Worm (Caenorhabditis elegans) whole organism, early embryonic: ENCODE data around the gene T21B4.15.
"Not testable (repeated sequence)": the region's sequence is repeated elsewhere in the genome, so short reads cannot be mapped to it uniquely, and the experiment has no call there.

ENCODE experiments used
- B0310.2 ChIP-seq: sonication (generic microtip); optimal IDR thresholded peaks from 2 replicates; lab custom pipeline; 2016; ENCODE audit warnings: mild to moderate bottlenecking, missing genetic modification characterization, missing compliant biosample characterization
- F13C5.2 ChIP-seq: sonication (generic microtip); optimal IDR thresholded peaks from 2 replicates; lab custom pipeline; 2017; ENCODE audit warnings: mild to moderate bottlenecking, missing genetic modification characterization, inconsistent platforms, missing compliant biosample characterization
- aly-1 ChIP-seq: sonication (generic microtip); optimal IDR thresholded peaks from 2 replicates; lab custom pipeline; 2016; ENCODE audit warnings: missing genetic modification characterization, missing compliant biosample characterization
- ama-1 ChIP-seq: fragments of 150-350 bp; optimal IDR thresholded peaks from 2 replicates; lab custom pipeline; 2014
- ceh-13 ChIP-seq: fragments of 200-800 bp; sonication (Bioruptor generic); optimal IDR thresholded peaks from 2 replicates; lab custom pipeline; 2018; ENCODE audit warnings: mild to moderate bottlenecking, missing genetic modification characterization, missing compliant biosample characterization
- ceh-36 ChIP-seq: sonication (generic microtip); optimal IDR thresholded peaks from 2 replicates; lab custom pipeline; 2016; ENCODE audit warnings: missing genetic modification characterization, inconsistent platforms, missing compliant biosample characterization
- ets-7 ChIP-seq: sonication (generic microtip); optimal IDR thresholded peaks from 2 replicates; lab custom pipeline; 2016; ENCODE audit warnings: missing genotype, missing genetic modification characterization, missing compliant biosample characterization
- flt-1 ChIP-seq: fragments of 200-800 bp; sonication (Bioruptor generic); IDR thresholded peaks from 2 replicates; pipeline ENCODE4 v1.3.6; 2022; ENCODE audit warnings: missing genetic modification characterization, missing compliant biosample characterization
- hmbx-1 ChIP-seq: sonication (generic microtip); optimal IDR thresholded peaks from 2 replicates; lab custom pipeline; 2016; ENCODE audit warnings: mild to moderate bottlenecking, missing genetic modification characterization, missing compliant biosample characterization
- hmg-4 ChIP-seq: fragments of 200-800 bp; sonication (Bioruptor generic); optimal IDR thresholded peaks from 2 replicates; lab custom pipeline; 2018; ENCODE audit warnings: mild to moderate bottlenecking, missing genetic modification characterization, missing compliant biosample characterization
- pes-1 ChIP-seq: fragments of 200-800 bp; sonication (Bioruptor generic); IDR thresholded peaks from 2 replicates; pipeline ENCODE4 v1.3.6; 2022; ENCODE audit warnings: missing genetic modification reagents, missing genetic modification characterization, missing compliant biosample characterization
- scrt-1 ChIP-seq: fragments of 200-800 bp; sonication (Bioruptor generic); IDR thresholded peaks from 2 replicates; pipeline ENCODE4 v1.3.6; 2022; ENCODE audit warnings: missing genetic modification characterization, missing compliant biosample characterization
- sea-1 ChIP-seq: fragments of 200-800 bp; sonication (Bioruptor generic); conservative IDR thresholded peaks from 2 replicates; pipeline ENCODE4 v1.3.6; 2022; ENCODE audit warnings: missing genetic modification characterization, missing compliant biosample characterization
- tbx-11 ChIP-seq: fragments of 200-800 bp; sonication (Bioruptor generic); IDR thresholded peaks from 2 replicates; pipeline ENCODE4 v1.3.6; 2022; ENCODE audit warnings: missing genetic modification characterization, missing compliant biosample characterization
- tbx-37 ChIP-seq: fragments of 200-800 bp; sonication (Bioruptor generic); conservative IDR thresholded peaks from 2 replicates; pipeline ENCODE4 v1.3.6; 2022; ENCODE audit warnings: missing genetic modification reagents, missing genetic modification characterization, missing compliant biosample characterization
- tra-4 ChIP-seq: sonication (generic microtip); optimal IDR thresholded peaks from 2 replicates; lab custom pipeline; 2017; ENCODE audit warnings: missing genetic modification characterization, missing compliant biosample characterization

T21B4.15 gene

DNA sequence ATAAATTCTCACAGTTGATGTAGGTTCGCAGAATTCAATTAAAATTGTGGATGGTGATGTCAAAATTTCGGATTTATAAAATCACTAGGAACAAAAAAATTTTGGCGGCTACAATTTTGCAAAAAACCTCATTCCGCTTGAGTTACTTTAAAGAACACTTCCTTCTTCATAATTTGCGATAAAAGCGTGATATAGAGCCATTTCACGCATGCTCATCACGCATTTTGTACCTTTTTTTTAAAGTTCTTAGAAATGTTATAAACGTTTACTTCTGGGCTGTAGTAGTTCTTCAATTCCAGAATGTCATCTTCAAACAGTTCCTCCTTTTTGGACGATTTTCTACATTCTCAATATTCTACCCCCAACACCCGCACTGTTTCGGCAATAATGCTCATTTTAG is 37.9 kb downstream of the T21B4.15 start, which contains the start of gene srx-119:
srx-119 (plus strand) TSS at position 301 of the 400 bp plus-strand sequence.
- no peak for TF ChIP-seq F13C5.2 (tag; lab: Kevin White, UChicago)
- no peak for TF ChIP-seq tbx-11 (GFP tag; lab: Robert Waterston, UW)
- no peak for TF ChIP-seq hmbx-1 (tag; lab: Kevin White, UChicago)
- TF ChIP-seq tra-4: no peak
- no peak for TF ChIP-seq ceh-13
- TF ChIP-seq ceh-36 (tag; lab: Kevin White, UChicago): no peak

DNA sequence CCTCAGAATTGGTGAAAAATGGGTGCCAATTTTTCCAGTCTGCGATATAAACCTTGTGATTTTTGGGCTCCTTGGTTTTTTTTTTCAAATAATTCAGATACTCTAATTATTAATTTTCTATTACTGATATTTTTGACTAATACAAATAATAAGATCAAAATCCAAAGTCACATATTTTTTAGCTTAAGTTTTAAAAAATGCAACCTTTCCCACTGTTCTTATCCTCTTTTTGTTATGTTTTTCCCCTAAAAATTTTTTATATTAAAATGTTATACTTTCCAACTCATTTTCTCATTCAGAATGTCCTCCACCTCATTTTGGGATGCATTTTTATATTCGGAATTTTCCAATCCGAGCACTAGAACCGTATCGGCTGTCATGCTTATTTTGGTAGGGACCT is 41.0 kb downstream of the T21B4.15 start, which contains the start of gene srx-120:
srx-120 (plus strand) TSS at position 301 of the 400 bp plus-strand sequence.
- TF ChIP-seq ama-1 (lab: Kevin White, UChicago): no peak
- no peak for TF ChIP-seq scrt-1 (GFP tag; lab: Robert Waterston, UW)
- TF ChIP-seq ets-7: no peak
- no peak for TF ChIP-seq tra-4
- no peak for TF ChIP-seq B0310.2 (tag; lab: Kevin White, UChicago)
- no peak for TF ChIP-seq hmbx-1 (tag; lab: Kevin White, UChicago)
- no peak for TF ChIP-seq tbx-11 (GFP tag; lab: Robert Waterston, UW)
- TF ChIP-seq flt-1 (GFP tag; lab: Robert Waterston, UW): no peak
- no peak for TF ChIP-seq hmg-4 (GFP tag; lab: Kevin White, UChicago)
- TF ChIP-seq tbx-37 (GFP tag; lab: Robert Waterston, UW): no peak
- no peak for TF ChIP-seq ceh-36 (tag; lab: Kevin White, UChicago)
- TF ChIP-seq aly-1: no peak

DNA sequence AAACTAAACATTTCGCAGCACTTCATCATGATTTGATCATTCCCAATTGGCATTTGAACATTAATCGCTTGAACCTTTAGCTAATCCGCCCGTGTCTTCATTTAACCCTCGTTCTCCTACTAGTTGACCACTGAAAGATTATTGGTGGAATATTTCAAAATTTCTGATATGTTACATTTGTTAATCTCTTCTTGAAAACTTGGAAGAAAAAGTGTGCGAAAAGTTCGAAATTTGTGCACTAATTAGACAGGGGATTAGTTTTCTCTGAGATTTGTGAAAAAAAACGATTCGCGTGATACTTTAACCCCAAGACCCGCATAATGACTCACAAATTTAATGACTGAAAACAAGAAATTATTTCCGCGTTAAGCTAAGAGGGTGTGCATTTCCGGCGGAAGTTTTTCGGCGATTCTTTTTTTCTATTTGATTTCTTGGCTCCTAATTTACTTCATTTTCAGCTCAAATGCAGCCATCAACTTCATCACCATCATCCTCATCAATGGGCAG is 45.3 kb downstream of the T21B4.15 start, which contains the start of gene nimk-1:
nimk-1 (plus strand) TSS at position 457 of the 507 bp plus-strand sequence.
- TF ChIP-seq sea-1 (GFP tag; lab: Robert Waterston, UW) (no peak), ama-1 (lab: Kevin White, UChicago) (no peak), F13C5.2 (tag; lab: Kevin White, UChicago) (no peak), tbx-11 (GFP tag; lab: Robert Waterston, UW) (no peak), ceh-36 (tag; lab: Kevin White, UChicago) (peak; percentile 59)

DNA sequence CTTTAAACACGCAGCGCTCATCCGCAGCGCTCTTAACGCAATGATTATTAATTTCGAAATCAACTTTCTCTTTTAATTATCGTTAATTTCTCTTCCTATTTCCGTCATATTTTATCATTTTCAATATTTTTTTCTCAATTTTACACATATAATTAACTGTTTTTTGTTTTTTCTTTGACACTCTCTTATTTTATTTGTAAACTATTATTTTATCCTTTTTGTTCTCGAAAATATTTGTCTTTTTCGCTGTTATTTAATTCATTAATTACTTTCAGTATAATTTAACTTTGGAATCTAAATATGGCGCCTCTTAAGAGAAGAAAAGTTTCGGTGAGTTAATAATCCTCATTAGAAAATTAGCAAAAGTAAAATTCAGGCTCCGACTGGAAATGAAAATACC is 46.2 kb downstream of the T21B4.15 start, which contains the start of gene F49C5.3:
F49C5.3 (plus strand) TSS at position 301 of the 400 bp plus-strand sequence.
- not testable (repeated sequence) for TF ChIP-seq tbx-11 (GFP tag; lab: Robert Waterston, UW); scrt-1 (GFP tag; lab: Robert Waterston, UW); hmbx-1 (tag; lab: Kevin White, UChicago)

DNA sequence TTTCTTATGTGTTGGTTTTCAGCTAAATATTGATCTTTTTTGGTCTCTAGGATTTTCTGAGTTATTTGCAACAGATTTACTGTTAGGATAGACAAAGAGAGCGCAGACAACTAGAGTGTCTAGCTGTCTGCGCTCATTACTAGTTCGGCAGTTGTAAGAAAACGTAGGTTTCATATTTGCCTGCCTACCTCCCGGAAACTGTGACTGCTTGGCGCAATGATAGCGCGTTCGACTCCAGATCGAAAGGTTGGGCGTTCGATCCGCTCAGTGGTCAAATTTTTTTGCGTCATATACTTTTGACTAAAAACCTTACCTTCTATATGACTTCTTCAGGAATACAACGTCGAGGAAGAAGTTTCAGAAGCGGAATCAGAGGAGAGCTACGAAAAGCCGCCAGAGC is 49.4 kb downstream of the T21B4.15 start:
- no peak for TF ChIP-seq B0310.2 (tag; lab: Kevin White, UChicago)
- no peak for TF ChIP-seq pes-1
